Worm (Caenorhabditis elegans) whole organism, early embryonic: ENCODE measurements around the gene str-180.

Experiments
- B0310.2 ChIP-seq: sonication (generic microtip); optimal IDR thresholded peaks from 2 replicates; lab custom pipeline; 2016; ENCODE audit warnings: mild to moderate bottlenecking, missing genetic modification characterization, missing compliant biosample characterization
- F13C5.2 ChIP-seq: sonication (generic microtip); optimal IDR thresholded peaks from 2 replicates; lab custom pipeline; 2017; ENCODE audit warnings: mild to moderate bottlenecking, missing genetic modification characterization, inconsistent platforms, missing compliant biosample characterization
- aly-1 ChIP-seq: sonication (generic microtip); optimal IDR thresholded peaks from 2 replicates; lab custom pipeline; 2016; ENCODE audit warnings: missing genetic modification characterization, missing compliant biosample characterization
- ama-1 ChIP-seq: fragments of 150-350 bp; optimal IDR thresholded peaks from 2 replicates; lab custom pipeline; 2014
- ceh-13 ChIP-seq: fragments of 200-800 bp; sonication (Bioruptor generic); optimal IDR thresholded peaks from 2 replicates; lab custom pipeline; 2018; ENCODE audit warnings: mild to moderate bottlenecking, missing genetic modification characterization, missing compliant biosample characterization
- ceh-36 ChIP-seq: sonication (generic microtip); optimal IDR thresholded peaks from 2 replicates; lab custom pipeline; 2016; ENCODE audit warnings: missing genetic modification characterization, inconsistent platforms, missing compliant biosample characterization
- ets-7 ChIP-seq: sonication (generic microtip); optimal IDR thresholded peaks from 2 replicates; lab custom pipeline; 2016; ENCODE audit warnings: missing genotype, missing genetic modification characterization, missing compliant biosample characterization
- flt-1 ChIP-seq: fragments of 200-800 bp; sonication (Bioruptor generic); IDR thresholded peaks from 2 replicates; pipeline ENCODE4 v1.3.6; 2022; ENCODE audit warnings: missing genetic modification characterization, missing compliant biosample characterization
- hmbx-1 ChIP-seq: sonication (generic microtip); optimal IDR thresholded peaks from 2 replicates; lab custom pipeline; 2016; ENCODE audit warnings: mild to moderate bottlenecking, missing genetic modification characterization, missing compliant biosample characterization
- hmg-4 ChIP-seq: fragments of 200-800 bp; sonication (Bioruptor generic); optimal IDR thresholded peaks from 2 replicates; lab custom pipeline; 2018; ENCODE audit warnings: mild to moderate bottlenecking, missing genetic modification characterization, missing compliant biosample characterization
- hnd-1 ChIP-seq: sonication (generic microtip); optimal IDR thresholded peaks from 2 replicates; lab custom pipeline; 2016; ENCODE audit warnings: missing genetic modification characterization, missing compliant biosample characterization
- pes-1 ChIP-seq: fragments of 200-800 bp; sonication (Bioruptor generic); IDR thresholded peaks from 2 replicates; pipeline ENCODE4 v1.3.6; 2022; ENCODE audit warnings: missing genetic modification reagents, missing genetic modification characterization, missing compliant biosample characterization
- scrt-1 ChIP-seq: fragments of 200-800 bp; sonication (Bioruptor generic); IDR thresholded peaks from 2 replicates; pipeline ENCODE4 v1.3.6; 2022; ENCODE audit warnings: missing genetic modification characterization, missing compliant biosample characterization
- sea-1 ChIP-seq: fragments of 200-800 bp; sonication (Bioruptor generic); conservative IDR thresholded peaks from 2 replicates; pipeline ENCODE4 v1.3.6; 2022; ENCODE audit warnings: missing genetic modification characterization, missing compliant biosample characterization
- tbx-11 ChIP-seq: fragments of 200-800 bp; sonication (Bioruptor generic); IDR thresholded peaks from 2 replicates; pipeline ENCODE4 v1.3.6; 2022; ENCODE audit warnings: missing genetic modification characterization, missing compliant biosample characterization
- tbx-37 ChIP-seq: fragments of 200-800 bp; sonication (Bioruptor generic); conservative IDR thresholded peaks from 2 replicates; pipeline ENCODE4 v1.3.6; 2022; ENCODE audit warnings: missing genetic modification reagents, missing genetic modification characterization, missing compliant biosample characterization
- tra-4 ChIP-seq: sonication (generic microtip); optimal IDR thresholded peaks from 2 replicates; lab custom pipeline; 2017; ENCODE audit warnings: missing genetic modification characterization, missing compliant biosample characterization

Gene str-180

DNA sequence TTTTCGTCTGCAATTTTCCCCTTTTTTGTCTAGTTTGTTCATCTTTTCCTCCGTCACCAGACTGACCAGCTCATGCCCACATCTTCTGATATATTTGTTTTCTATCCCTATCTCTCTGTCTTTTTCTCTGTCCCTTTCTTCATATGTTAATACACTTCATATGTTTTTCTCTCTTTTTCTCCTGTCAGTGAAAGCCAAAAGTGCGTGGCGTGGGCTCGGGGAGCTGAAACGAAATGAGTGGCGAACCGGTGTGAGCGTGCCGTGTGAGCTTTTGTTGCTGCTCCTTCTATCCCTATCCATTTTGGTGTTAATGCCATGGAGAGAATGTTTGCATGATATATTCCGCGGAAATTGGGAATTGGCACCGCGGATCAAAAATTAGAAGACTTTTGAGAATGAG, 36.8 kb downstream of the str-180 start:
- TF ChIP-seq ceh-36 (tag; lab: Kevin White, UChicago) = no peak
- TF ChIP-seq ceh-13 = no peak
- no peak for TF ChIP-seq ets-7 (tag; lab: Kevin White, UChicago)

DNA sequence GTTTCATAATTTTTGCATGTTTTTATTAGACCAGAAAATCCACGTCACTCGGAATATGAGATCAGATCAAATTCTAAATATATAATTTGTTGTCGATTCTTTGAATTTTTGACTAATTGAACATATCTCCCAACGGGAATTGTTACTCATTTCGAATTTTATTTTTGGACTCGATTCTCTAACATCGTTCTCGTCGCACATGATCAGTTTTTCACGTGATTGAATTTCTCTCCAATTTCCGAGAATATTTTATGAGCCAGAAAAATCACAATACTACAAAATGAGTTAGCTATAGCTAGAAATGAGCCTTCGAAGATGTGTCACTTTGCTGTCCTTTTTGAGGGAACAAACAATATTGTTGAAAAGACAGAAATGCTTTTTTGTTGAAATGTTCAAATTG, 37.9 kb downstream of the str-180 start:
- no peak for TF ChIP-seq tbx-37 (GFP tag; lab: Robert Waterston, UW)
- no peak for TF ChIP-seq ets-7 (tag; lab: Kevin White, UChicago)
- TF ChIP-seq aly-1 (tag; lab: Kevin White, UChicago) = no peak
- TF ChIP-seq scrt-1 (GFP tag; lab: Robert Waterston, UW) = no peak
- no peak for TF ChIP-seq hnd-1 (tag; lab: Kevin White, UChicago)
- no peak for TF ChIP-seq hmg-4 (GFP tag; lab: Kevin White, UChicago)
- no peak for TF ChIP-seq hmbx-1 (tag; lab: Kevin White, UChicago)
- TF ChIP-seq ama-1 (lab: Kevin White, UChicago) = no peak
- TF ChIP-seq B0310.2 (tag; lab: Kevin White, UChicago) = no peak
- no peak for TF ChIP-seq tbx-11 (GFP tag; lab: Robert Waterston, UW)
- no peak for TF ChIP-seq ceh-13
- TF ChIP-seq sea-1 (GFP tag; lab: Robert Waterston, UW) = no peak
- TF ChIP-seq F13C5.2 = no peak
- TF ChIP-seq ceh-36 (tag; lab: Kevin White, UChicago) = no peak
- no peak for TF ChIP-seq pes-1
- TF ChIP-seq tra-4 (tag; lab: Kevin White, UChicago) = no peak

DNA sequence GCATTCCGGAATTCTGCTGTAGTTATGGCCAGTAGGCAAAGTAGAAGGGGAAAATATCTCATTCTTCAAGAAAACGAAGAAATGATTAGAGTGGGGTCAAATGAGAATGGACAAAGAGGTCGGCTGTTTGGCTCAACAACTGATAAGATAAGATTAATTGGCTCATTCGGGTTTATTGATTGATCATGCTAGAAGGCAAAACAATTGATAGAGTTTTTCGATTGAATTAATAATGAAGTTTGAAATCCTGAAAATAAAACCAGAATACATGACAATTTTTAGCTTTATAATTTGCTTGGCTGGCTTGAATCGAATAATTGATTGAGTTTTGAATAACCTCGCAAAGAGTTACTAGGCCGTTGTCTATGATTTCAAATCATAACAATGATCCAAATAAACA, 42.4 kb downstream of the str-180 start, which contains the start of gene ppt-1:
Gene ppt-1 (minus strand): TSS at position 101 of the 400 bp plus-strand sequence.
- TF ChIP-seq tbx-37 (GFP tag; lab: Robert Waterston, UW) = no peak
- TF ChIP-seq ama-1 (lab: Kevin White, UChicago) = no peak
- TF ChIP-seq ceh-36 (tag; lab: Kevin White, UChicago) = no peak
- TF ChIP-seq sea-1 (GFP tag; lab: Robert Waterston, UW) = no peak
- TF ChIP-seq aly-1 (tag; lab: Kevin White, UChicago) = no peak
- no peak for TF ChIP-seq ets-7 (tag; lab: Kevin White, UChicago)
- no peak for TF ChIP-seq hmbx-1 (tag; lab: Kevin White, UChicago)
- TF ChIP-seq pes-1 = no peak
- TF ChIP-seq B0310.2 (tag; lab: Kevin White, UChicago) = no peak
- TF ChIP-seq tbx-11 (GFP tag; lab: Robert Waterston, UW) = no peak
- no peak for TF ChIP-seq scrt-1 (GFP tag; lab: Robert Waterston, UW)
- no peak for TF ChIP-seq F13C5.2
- TF ChIP-seq hnd-1 (tag; lab: Kevin White, UChicago) = no peak
- TF ChIP-seq flt-1 = no peak
- TF ChIP-seq hmg-4 (GFP tag; lab: Kevin White, UChicago) = no peak
- no peak for TF ChIP-seq ceh-13
- no peak for TF ChIP-seq tra-4 (tag; lab: Kevin White, UChicago)

DNA sequence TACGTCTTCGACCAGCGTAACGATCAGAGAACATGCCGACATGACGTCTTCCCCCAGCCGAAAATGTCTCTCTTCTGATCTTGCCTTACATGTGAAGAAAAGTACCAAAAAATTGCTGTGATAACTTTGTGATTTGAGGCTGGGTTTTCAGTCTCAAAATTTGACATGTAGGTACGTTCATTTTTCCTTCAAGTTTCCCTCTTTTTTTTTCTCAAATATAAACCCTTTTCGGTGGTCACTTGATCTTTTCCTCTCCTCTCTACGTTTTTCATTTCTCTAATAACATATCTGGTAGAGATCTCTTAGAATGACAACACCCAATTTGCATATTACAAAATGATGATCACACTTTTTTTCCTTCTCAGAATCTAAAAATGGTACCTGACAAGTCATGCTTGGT, 46.7 kb downstream of the str-180 start, which contains the start of gene nhr-37:
Gene nhr-37 (plus strand): TSS at position 301 of the 400 bp plus-strand sequence.
- no peak for TF ChIP-seq tra-4 (tag; lab: Kevin White, UChicago)
- no peak for TF ChIP-seq flt-1
- TF ChIP-seq hnd-1 (tag; lab: Kevin White, UChicago) = no peak
- TF ChIP-seq tbx-11 (GFP tag; lab: Robert Waterston, UW) = no peak
- TF ChIP-seq sea-1 (GFP tag; lab: Robert Waterston, UW) = no peak
- TF ChIP-seq ama-1 (lab: Kevin White, UChicago) = no peak
- TF ChIP-seq scrt-1 (GFP tag; lab: Robert Waterston, UW) = no peak
- TF ChIP-seq ceh-36 (tag; lab: Kevin White, UChicago) = no peak
- TF ChIP-seq B0310.2 (tag; lab: Kevin White, UChicago) = no peak
- TF ChIP-seq aly-1 (tag; lab: Kevin White, UChicago) = no peak
- no peak for TF ChIP-seq hmbx-1 (tag; lab: Kevin White, UChicago)
- TF ChIP-seq ets-7 (tag; lab: Kevin White, UChicago) = no peak

DNA sequence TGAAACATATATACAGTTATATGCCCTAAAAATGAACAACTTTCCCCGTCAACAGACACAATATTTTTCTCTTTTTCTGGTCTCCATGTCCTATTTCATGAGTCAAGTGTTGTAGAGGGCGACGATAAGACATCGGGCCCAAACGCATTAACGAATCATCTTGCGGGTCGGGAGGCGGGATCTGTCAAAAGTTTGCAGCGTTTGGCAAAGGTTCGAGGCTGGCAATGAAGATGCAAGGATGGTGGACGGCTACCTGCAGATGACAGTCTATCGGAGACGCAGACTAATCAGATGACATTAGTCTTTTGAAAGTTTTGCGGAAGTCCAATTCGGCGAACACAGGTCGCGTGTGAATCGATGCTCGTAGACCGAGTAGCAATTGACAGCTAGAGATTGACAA, 47.8 kb downstream of the str-180 start:
- no peak for TF ChIP-seq aly-1 (tag; lab: Kevin White, UChicago)
- TF ChIP-seq ama-1 (lab: Kevin White, UChicago) = no peak
- no peak for TF ChIP-seq tbx-11 (GFP tag; lab: Robert Waterston, UW)
- no peak for TF ChIP-seq hmbx-1 (tag; lab: Kevin White, UChicago)
- TF ChIP-seq B0310.2 (tag; lab: Kevin White, UChicago) = no peak
- no peak for TF ChIP-seq sea-1 (GFP tag; lab: Robert Waterston, UW)
- no peak for TF ChIP-seq tbx-37 (GFP tag; lab: Robert Waterston, UW)
